Fruit fly (Drosophila melanogaster) whole organism, pupa: ENCODE data around the gene CCT2.

Experiments used
- CG13204 ChIP-seq: fragments of 200-800 bp; sonication (Bioruptor generic); optimal IDR thresholded peaks from 2 replicates; lab custom pipeline; 2018; ENCODE audit warnings: missing biosample characterization, mild to moderate bottlenecking, missing genetic modification characterization, moderate library complexity
- CG17806 ChIP-seq: fragments of 200-800 bp; sonication (Bioruptor generic); optimal IDR thresholded peaks from 2 replicates; lab custom pipeline; 2018; ENCODE audit warnings: missing biosample characterization, mild to moderate bottlenecking, missing genetic modification characterization, moderate library complexity

- no peak for TF ChIP-seq CG13204 (GFP tag; lab: Kevin White, UChicago)
- TF ChIP-seq CG17806 (tag; lab: Kevin White, UChicago) = no peak
These were observed 695 bp downstream of the CCT2 start for dm6 chrX:9090057-9090358.
